Fruit fly (Drosophila melanogaster): ENCODE measurements around the gene snf.

The snf gene

dm6 chrX:5339970-5340369 lies 30.9 kb downstream of the snf start, which contains the start of gene SK (continued):
- TF ChIP-seq Jarid2 (GFP tag; optimal IDR thresholded peaks at IDR 0.05) (peak; percentile 75), CHES-1-like (GFP tag; optimal IDR thresholded peaks at IDR 0.05) (no peak), Adf1 (GFP tag; IDR thresholded peaks at IDR 0.05) (peak; percentile 50), luna (GFP tag; optimal IDR thresholded peaks at IDR 0.05) (no peak), CG14667 (GFP tag; IDR thresholded peaks at IDR 0.05) (no peak), Fer2 (tag; optimal IDR thresholded peaks at IDR 0.05) (no peak), CG5953 (GFP tag; IDR thresholded peaks at IDR 0.05) (no peak), Mad (GFP tag; optimal IDR thresholded peaks at IDR 0.05) (no peak), ato (GFP tag; IDR thresholded peaks at IDR 0.05; ENCODE audit: partially characterized antibody) (peak; percentile 12; the same call in 1 of the 2 replicates), Kr (GFP tag; optimal IDR thresholded peaks at IDR 0.05) (no peak), CG11093 (GFP tag; IDR thresholded peaks at IDR 0.05) (no peak), CG3838 (GFP tag; optimal IDR thresholded peaks at IDR 0.05) (no peak), CG3847 (GFP tag; IDR thresholded peaks at IDR 0.05) (0 out of 2 replicates have a peak, but pooled peaks have one; percentile 21), CG16863 (GFP tag; optimal IDR thresholded peaks at IDR 0.05) (no peak), CG9817 (tag; optimal IDR thresholded peaks at IDR 0.05) (no peak), PHDP (tag; optimal IDR thresholded peaks at IDR 0.05) (no peak), CG31224 (GFP tag; IDR thresholded peaks at IDR 0.05) (no peak), pnt (GFP tag; optimal IDR thresholded peaks at IDR 0.05) (no peak), zen (tag; optimal IDR thresholded peaks at IDR 0.05) (no peak), CkIIα-i1 (GFP tag; IDR thresholded peaks at IDR 0.05) (no peak), ci (GFP tag; IDR thresholded peaks at IDR 0.05) (peak; percentile 72; the same call in 2 of the 3 replicates), CG11696 (GFP tag; IDR thresholded peaks at IDR 0.05) (no peak), dpn (GFP tag; optimal IDR thresholded peaks at IDR 0.05) (no peak), Tbp (GFP tag; optimal IDR thresholded peaks at IDR 0.05) (no peak), Ets65A (GFP tag) (no peak), slbo (GFP tag; IDR thresholded peaks at IDR 0.05) (no peak), CG8290 (GFP tag; optimal IDR thresholded peaks at IDR 0.05) (no peak), CG8290 (tag; optimal IDR thresholded peaks at IDR 0.05) (peak in 1 of 2 experiments; percentile 41), z (GFP tag; IDR thresholded peaks at IDR 0.05) (peak; percentile 69; the same call in 2 of the 3 replicates), Dbx (GFP tag; IDR thresholded peaks at IDR 0.05) (0 out of 3 replicates have a peak, but pooled peaks have one; percentile 22), CG13624 (GFP tag; optimal IDR thresholded peaks at IDR 0.05) (no peak), CG1603 (tag; optimal IDR thresholded peaks at IDR 0.05) (no peak), CG4404 (GFP tag; IDR thresholded peaks at IDR 0.05) (no peak), dysf (GFP tag; IDR thresholded peaks at IDR 0.05) (no peak), nom (GFP tag; optimal IDR thresholded peaks at IDR 0.05) (no peak), CG7963 (GFP tag; IDR thresholded peaks at IDR 0.05; ENCODE audit: partially characterized antibody) (no peak), Drgx (GFP tag; IDR thresholded peaks at IDR 0.05) (0 out of 2 replicates have a peak, but pooled peaks have one; percentile 20), Nf-YA (GFP tag; IDR thresholded peaks at IDR 0.05) (no peak), Gsc (GFP tag; IDR thresholded peaks at IDR 0.05) (no peak), CG3163 (GFP tag; optimal IDR thresholded peaks at IDR 0.05) (no peak), pum (GFP tag; optimal IDR thresholded peaks at IDR 0.05) (no peak), Deaf1 (tag; optimal IDR thresholded peaks at IDR 0.05) (peak; percentile 97), CG1529 (GFP tag; optimal IDR thresholded peaks at IDR 0.05) (no peak), Trl (optimal IDR thresholded peaks at IDR 0.05) (peak; percentile 64 to 76), Trl (GFP tag; optimal IDR thresholded peaks at IDR 0.05) (no peak), CG9876 (GFP tag; optimal IDR thresholded peaks at IDR 0.05) (no peak), az2 (GFP tag; optimal IDR thresholded peaks at IDR 0.05) (no peak), abd-A (tag; optimal IDR thresholded peaks at IDR 0.05) (peak; percentile 31), tna (GFP tag; IDR thresholded peaks at IDR 0.05; ENCODE audit: partially characterized antibody) (no peak), CG6683 (GFP tag; optimal IDR thresholded peaks at IDR 0.05) (no peak), CG13775 (GFP tag; optimal IDR thresholded peaks at IDR 0.05) (no peak), aop (GFP tag; IDR thresholded peaks at IDR 0.05) (no peak), eve (GFP tag; optimal IDR thresholded peaks at IDR 0.05) (no peak), Oaz (GFP tag; IDR thresholded peaks at IDR 0.05) (no peak)

Measured in whole organism, embryonic.